Fruit fly (Drosophila melanogaster): Measurements from ENCODE around the gene CG12020.

CG12020 gene

dm6 chr3L:1835064-1835463, 38.0 kb downstream of the CG12020 start, which contains the start of gene Cpr62Bb:
Cpr62Bb (minus strand) TSS chr3L:1835164.
- no peak for TF ChIP-seq sv (GFP tag; optimal IDR thresholded peaks at IDR 0.05)
- no peak for TF ChIP-seq HLH106 (tag; optimal IDR thresholded peaks at IDR 0.05)
- no peak for TF ChIP-seq Hr83 (GFP tag; optimal IDR thresholded peaks at IDR 0.05; ENCODE audit: poor library complexity, severe bottlenecking)
- no peak for TF ChIP-seq Myc (optimal IDR thresholded peaks at IDR 0.05)
- TF ChIP-seq Hr78 (GFP tag; optimal IDR thresholded peaks at IDR 0.05) = no peak
- TF ChIP-seq pan (optimal IDR thresholded peaks at IDR 0.05) = no peak
- TF ChIP-seq N (GFP tag; optimal IDR thresholded peaks at IDR 0.05) = no peak
- no peak for TF ChIP-seq Sp1 (GFP tag; optimal IDR thresholded peaks at IDR 0.05)
- TF ChIP-seq sage (GFP tag; optimal IDR thresholded peaks at IDR 0.05) = no peak
- no peak for TF ChIP-seq Hnf4 (GFP tag; optimal IDR thresholded peaks at IDR 0.05)
- TF ChIP-seq dmrt93B (GFP tag; optimal IDR thresholded peaks at IDR 0.05) = no peak
- TF ChIP-seq dl (GFP tag; optimal IDR thresholded peaks at IDR 0.05; ENCODE audit: insufficient read depth in 1 of 2, partially characterized antibody in 2 of 2) = no peak
- TF ChIP-seq fru (GFP tag; optimal IDR thresholded peaks at IDR 0.05) = no peak
- TF ChIP-seq woc (GFP tag; optimal IDR thresholded peaks at IDR 0.05) = no peak
- TF ChIP-seq CG32264 (GFP tag; optimal IDR thresholded peaks at IDR 0.05) = no peak
- no peak for TF ChIP-seq Dif (GFP tag; optimal IDR thresholded peaks at IDR 0.05; ENCODE audit: partially characterized antibody)

- TF ChIP-seq Dfd (GFP tag; optimal IDR thresholded peaks at IDR 0.05) (no peak), dmrt93B (GFP tag; optimal IDR thresholded peaks at IDR 0.05) (no peak)
Observed at dm6 chr3L:1841984-1842383, 44.9 kb downstream of the CG12020 start, which contains the start of gene Cpr62Bc. Cpr62Bc (minus strand) TSS chr3L:1842084.

- TF ChIP-seq OdsH (GFP tag; optimal IDR thresholded peaks at IDR 0.05) = no peak
- no peak for TF ChIP-seq ey (GFP tag; optimal IDR thresholded peaks at IDR 0.05)
- TF ChIP-seq HLH106 (tag; optimal IDR thresholded peaks at IDR 0.05) = no peak
- no peak for TF ChIP-seq Hr83 (GFP tag; optimal IDR thresholded peaks at IDR 0.05; ENCODE audit: poor library complexity, severe bottlenecking)
- TF ChIP-seq fru (GFP tag; optimal IDR thresholded peaks at IDR 0.05) = no peak
- no peak for TF ChIP-seq foxo (GFP tag; optimal IDR thresholded peaks at IDR 0.05)
- TF ChIP-seq Rel (GFP tag; optimal IDR thresholded peaks at IDR 0.05) = no peak
- no peak for TF ChIP-seq Rel (tag; optimal IDR thresholded peaks at IDR 0.05)
- no peak for TF ChIP-seq N (GFP tag; optimal IDR thresholded peaks at IDR 0.05)
- no peak for TF ChIP-seq Sp1 (GFP tag; optimal IDR thresholded peaks at IDR 0.05)
- TF ChIP-seq Dfd (GFP tag; optimal IDR thresholded peaks at IDR 0.05) = no peak
- TF ChIP-seq CG9705 (GFP tag; optimal IDR thresholded peaks at IDR 0.05) = no peak
- no peak for TF ChIP-seq br (GFP tag; optimal IDR thresholded peaks at IDR 0.05)
Observed at dm6 chr3L:1844600-1844999, 47.5 kb downstream of the CG12020 start.

Data from whole organism, wandering third instar larva.